Fruit fly (Drosophila melanogaster): ENCODE data around the gene Xport-A.

DNA sequence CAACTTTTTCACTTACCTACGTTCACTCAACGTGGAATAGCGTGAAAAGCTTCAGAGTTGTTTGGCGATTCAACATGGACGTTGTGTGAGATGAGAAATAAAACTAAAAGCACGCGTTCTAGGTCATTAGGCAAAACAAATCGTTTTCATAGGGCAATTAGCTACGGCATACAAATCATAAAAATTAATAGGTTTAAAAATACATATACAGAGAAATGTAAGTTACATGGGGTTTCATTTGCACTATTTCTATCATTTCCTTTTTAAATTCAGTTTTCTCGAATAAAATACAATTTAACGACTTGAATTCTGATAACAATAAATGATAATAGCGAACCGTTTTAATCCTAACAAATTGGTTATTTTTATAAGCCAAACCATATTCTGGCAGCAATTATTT lies 27.1 kb upstream of the Xport-A start, which contains the start of gene CG46042:
- TF ChIP-seq Pif1A (GFP tag; optimal IDR thresholded peaks at IDR 0.05) (no peak), CG13204 (GFP tag; optimal IDR thresholded peaks at IDR 0.05) (no peak), Pif1B (GFP tag; optimal IDR thresholded peaks at IDR 0.05) (no peak), gl (tag; optimal IDR thresholded peaks at IDR 0.05) (no peak), CG8301 (tag; optimal IDR thresholded peaks at IDR 0.05) (no peak), fd96Ca (GFP tag; IDR thresholded peaks at IDR 0.05) (no peak), EcR (GFP tag; optimal IDR thresholded peaks at IDR 0.05) (no peak), Ets98B (GFP tag; IDR thresholded peaks at IDR 0.05) (no peak)

All from whole organism, pupa.